Fruit fly (Drosophila melanogaster) whole organism, embryonic: Measurements from ENCODE around the gene CROT.

ENCODE experiments used
- Adf1 ChIP-seq: fragments of 200-800 bp; sonication (Bioruptor generic); IDR thresholded peaks from 2 replicates; pipeline ENCODE4 v1.3.6; 2022; ENCODE audit warnings: missing biosample characterization, missing genetic modification characterization
- CG10209 ChIP-seq: fragments of 200-800 bp; sonication (Bioruptor generic); optimal IDR thresholded peaks from 3 replicates; lab custom pipeline; 2017; ENCODE audit warnings: missing biosample characterization, mild to moderate bottlenecking, missing genetic modification characterization, missing genetic modification reagents
- CG10366 ChIP-seq: fragments of 200-800 bp; sonication (Bioruptor generic); IDR thresholded peaks from 2 replicates; pipeline ENCODE4 v1.3.6; 2022; ENCODE audit warnings: missing biosample characterization, missing genetic modification characterization
- CG10431 ChIP-seq: fragments of 200-800 bp; sonication (Bioruptor generic); optimal IDR thresholded peaks from 3 replicates; lab custom pipeline; 2018; ENCODE audit warnings: missing biosample characterization, mild to moderate bottlenecking, missing genetic modification characterization
- CG11247 ChIP-seq: fragments of 200-800 bp; sonication (Bioruptor generic); IDR thresholded peaks from 2 replicates; pipeline ENCODE4 v1.3.6; 2022; ENCODE audit warnings: missing biosample characterization, missing genetic modification characterization
- CG11456 ChIP-seq: fragments of 200-800 bp; sonication (Bioruptor generic); IDR thresholded peaks from 3 replicates; pipeline ENCODE4 v1.3.6; 2022; ENCODE audit warnings: missing biosample characterization, missing genetic modification characterization
- CG12071 ChIP-seq: fragments of 200-800 bp; sonication (Bioruptor generic); optimal IDR thresholded peaks from 3 replicates; lab custom pipeline; 2018; ENCODE audit warnings: missing biosample characterization, mild to moderate bottlenecking, missing genetic modification characterization
- CG15514 ChIP-seq: fragments of 200-800 bp; sonication (Bioruptor generic); optimal IDR thresholded peaks from 3 replicates; lab custom pipeline; 2017; ENCODE audit warnings: missing biosample characterization, missing genetic modification characterization, mild to moderate bottlenecking, moderate library complexity, missing genetic modification reagents
- CG16815 ChIP-seq: fragments of 200-800 bp; sonication (Bioruptor generic); optimal IDR thresholded peaks from 3 replicates; lab custom pipeline; 2017; ENCODE audit warnings: missing biosample characterization, mild to moderate bottlenecking, missing genetic modification characterization
- CG17385 ChIP-seq: fragments of 200-800 bp; sonication (Bioruptor generic); optimal IDR thresholded peaks from 3 replicates; lab custom pipeline; 2018; ENCODE audit warnings: missing biosample characterization, mild to moderate bottlenecking, missing genetic modification characterization
- CG18599 ChIP-seq: fragments of 200-800 bp; sonication (Bioruptor generic); optimal IDR thresholded peaks from 3 replicates; lab custom pipeline; 2017; ENCODE audit warnings: missing biosample characterization, missing genetic modification characterization, mild to moderate bottlenecking, moderate library complexity, missing genetic modification reagents
- CG2120 ChIP-seq: fragments of 200-800 bp; sonication (Bioruptor generic); optimal IDR thresholded peaks from 3 replicates; lab custom pipeline; 2016; ENCODE audit warnings: missing biosample characterization, missing genetic modification characterization
- CG32767 ChIP-seq: fragments of 200-800 bp; sonication (Bioruptor generic); IDR thresholded peaks from 2 replicates; pipeline ENCODE4 v1.3.6; 2022; ENCODE audit warnings: missing biosample characterization, missing genetic modification characterization
- CG3281 ChIP-seq: fragments of 200-800 bp; sonication (Bioruptor generic); optimal IDR thresholded peaks from 3 replicates; lab custom pipeline; 2017; ENCODE audit warnings: missing biosample characterization, mild to moderate bottlenecking, missing genetic modification characterization
- CG34422 ChIP-seq: fragments of 200-800 bp; sonication (Bioruptor generic); IDR thresholded peaks from 3 replicates; pipeline ENCODE4 v1.3.6; 2022; ENCODE audit warnings: missing biosample characterization, missing genetic modification characterization
- CG7556 ChIP-seq: fragments of 200-800 bp; sonication (Bioruptor generic); optimal IDR thresholded peaks from 2 replicates; lab custom pipeline; 2017; ENCODE audit warnings: missing biosample characterization, mild to moderate bottlenecking, missing genetic modification characterization
- CG8359 ChIP-seq: fragments of 200-800 bp; sonication (Bioruptor generic); optimal IDR thresholded peaks from 2 replicates; lab custom pipeline; 2017; ENCODE audit warnings: missing biosample characterization, mild to moderate bottlenecking, missing genetic modification characterization, borderline replicate concordance
- CG8478 ChIP-seq: fragments of >200 bp; optimal IDR thresholded peaks from 2 replicates; lab custom pipeline; 2018
- CG9932 ChIP-seq: fragments of 200-800 bp; sonication (Bioruptor generic); IDR thresholded peaks from 2 replicates; pipeline ENCODE4 v1.3.6; 2022; ENCODE audit warnings: missing biosample characterization, missing genetic modification characterization
- ERR ChIP-seq: fragments of 200-800 bp; sonication (Bioruptor generic); optimal IDR thresholded peaks from 2 replicates; lab custom pipeline; 2016; ENCODE audit warnings: missing biosample characterization, missing genetic modification characterization
- HLH3B ChIP-seq: fragments of 200-800 bp; sonication (Bioruptor generic); IDR thresholded peaks from 2 replicates; pipeline ENCODE4 v1.3.6; 2022; ENCODE audit warnings: missing biosample characterization, missing genetic modification characterization
- Hmr ChIP-seq: fragments of 200-800 bp; sonication (Bioruptor generic); optimal IDR thresholded peaks from 3 replicates; lab custom pipeline; 2017; ENCODE audit warnings: mild to moderate bottlenecking, missing biosample characterization, missing genetic modification reagents, missing genetic modification characterization
- Hmx ChIP-seq: fragments of 200-800 bp; sonication (Bioruptor generic); optimal IDR thresholded peaks from 2 replicates; lab custom pipeline; 2016; ENCODE audit warnings: missing biosample characterization, missing genetic modification characterization
- Med ChIP-seq: fragments of 200-800 bp; sonication (Bioruptor generic); peaks from one replicate; lab custom pipeline; 2016; ENCODE audit warnings: missing biosample characterization, missing genetic modification characterization, mild to moderate bottlenecking, inconsistent platforms, moderate library complexity
- Rfx ChIP-seq: fragments of 200-800 bp; sonication (Bioruptor generic); IDR thresholded peaks from 2 replicates; pipeline ENCODE4 v1.3.6; 2022; ENCODE audit warnings: missing biosample characterization, missing genetic modification characterization
- ab ChIP-seq: fragments of 200-800 bp; sonication (Bioruptor generic); optimal IDR thresholded peaks from 2 replicates; lab custom pipeline; 2016; ENCODE audit warnings: missing biosample characterization, missing genetic modification characterization
- abd-A ChIP-seq: fragments of 200-800 bp; sonication (Bioruptor generic); optimal IDR thresholded peaks from 3 replicates; lab custom pipeline; 2019; ENCODE audit warnings: missing biosample characterization, mild to moderate bottlenecking, missing genetic modification characterization, moderate library complexity
- bigmax ChIP-seq: fragments of 200-800 bp; sonication (Bioruptor generic); optimal IDR thresholded peaks from 2 replicates; lab custom pipeline; 2018; ENCODE audit warnings: missing biosample characterization, mild to moderate bottlenecking, missing genetic modification characterization
- btn ChIP-seq: fragments of 200-800 bp; sonication (Bioruptor generic); optimal IDR thresholded peaks from 2 replicates; lab custom pipeline; 2016; ENCODE audit warnings: missing biosample characterization, missing genetic modification characterization
- cato ChIP-seq: fragments of 200-800 bp; sonication (Bioruptor generic); optimal IDR thresholded peaks from 2 replicates; lab custom pipeline; 2016; ENCODE audit warnings: missing biosample characterization, missing genetic modification characterization, borderline replicate concordance
- caup ChIP-seq: fragments of 200-800 bp; sonication (Bioruptor generic); optimal IDR thresholded peaks from 3 replicates; lab custom pipeline; 2017; ENCODE audit warnings: missing biosample characterization, mild to moderate bottlenecking, missing genetic modification characterization, moderate library complexity; ENCODE audit not compliant: severe bottlenecking
- chinmo ChIP-seq: fragments of 200-800 bp; sonication (Bioruptor generic); IDR thresholded peaks from 4 replicates; pipeline ENCODE4 v1.3.6; 2022; ENCODE audit warnings: missing biosample characterization, missing genetic modification characterization; ENCODE audit not compliant: partially characterized antibody
- crol ChIP-seq: fragments of 200-800 bp; sonication (Bioruptor generic); IDR thresholded peaks from 2 replicates; pipeline ENCODE4 v1.3.6; 2022; ENCODE audit warnings: missing biosample characterization, missing genetic modification characterization
- dysf ChIP-seq: fragments of 200-800 bp; sonication (Bioruptor generic); IDR thresholded peaks from 3 replicates; pipeline ENCODE4 v1.3.6; 2022; ENCODE audit warnings: missing biosample characterization, missing genetic modification characterization
- ewg ChIP-seq: fragments of 200-800 bp; sonication (Bioruptor generic); optimal IDR thresholded peaks from 3 replicates; lab custom pipeline; 2017; ENCODE audit warnings: mild to moderate bottlenecking, missing biosample characterization, missing genetic modification reagents, missing genetic modification characterization
- fd3F ChIP-seq: fragments of 200-800 bp; sonication (Bioruptor generic); optimal IDR thresholded peaks from 2 replicates; lab custom pipeline; 2018; ENCODE audit warnings: missing biosample characterization, mild to moderate bottlenecking, missing genetic modification characterization, moderate library complexity
- ind ChIP-seq: fragments of 200-800 bp; sonication (Bioruptor generic); optimal IDR thresholded peaks from 3 replicates; lab custom pipeline; 2016; ENCODE audit warnings: missing biosample characterization, missing genetic modification characterization
- lab ChIP-seq: fragments of 200-800 bp; sonication (Bioruptor generic); optimal IDR thresholded peaks from 3 replicates; lab custom pipeline; 2017; ENCODE audit warnings: missing biosample characterization, missing genetic modification characterization, mild to moderate bottlenecking, moderate library complexity, missing genetic modification reagents
- lmd ChIP-seq: fragments of 200-800 bp; sonication (Bioruptor generic); IDR thresholded peaks from 2 replicates; pipeline ENCODE4 v1.3.6; 2022; ENCODE audit warnings: missing biosample characterization, missing genetic modification characterization
- scrt ChIP-seq: fragments of 200-800 bp; sonication (Bioruptor generic); optimal IDR thresholded peaks from 2 replicates; lab custom pipeline; 2018; ENCODE audit warnings: missing biosample characterization, mild to moderate bottlenecking, missing genetic modification characterization, moderate library complexity
- slbo ChIP-seq: fragments of 200-800 bp; sonication (Bioruptor generic); IDR thresholded peaks from 2 replicates; pipeline ENCODE4 v1.3.6; 2022; ENCODE audit warnings: missing biosample characterization, missing genetic modification characterization
- sug ChIP-seq: fragments of 200-800 bp; optimal IDR thresholded peaks from 2 replicates; lab custom pipeline; 2019; ENCODE audit warnings: missing biosample characterization, mild to moderate bottlenecking, missing genetic modification characterization, moderate library complexity
- tup ChIP-seq: fragments of 200-800 bp; sonication (Bioruptor generic); optimal IDR thresholded peaks from 2 replicates; lab custom pipeline; 2016; ENCODE audit warnings: missing biosample characterization, mild to moderate bottlenecking, missing genetic modification characterization, moderate library complexity
- wdn ChIP-seq: fragments of 200-800 bp; sonication (Bioruptor generic); IDR thresholded peaks from 2 replicates; pipeline ENCODE4 v1.3.6; 2022; ENCODE audit warnings: missing biosample characterization, missing genetic modification characterization

CROT gene

dm6 chr3R:27677174-27677726 lies 29.3 kb downstream of the CROT start, which contains the start of gene Hsdl2 (continued):
- no peak for TF ChIP-seq caup
- TF ChIP-seq ind (GFP tag; lab: Kevin White, UChicago): peak; percentile 55
- 0 out of 2 replicates have a peak, but pooled peaks have one; percentile 9 for TF ChIP-seq HLH3B (GFP tag; lab: Robert Waterston, UW)
- TF ChIP-seq sug (tag; lab: Kevin White, UChicago): no peak
- peak; percentile 5 for TF ChIP-seq ab (GFP tag; lab: Kevin White, UChicago)
- TF ChIP-seq Med (GFP tag; lab: Kevin White, UChicago): peak; percentile 86
- no peak for TF ChIP-seq ERR (GFP tag; lab: Kevin White, UChicago)

- TF ChIP-seq crol (GFP tag; lab: Robert Waterston, UW): 0 out of 2 replicates have a peak, but pooled peaks have one; percentile 16
- 0 out of 3 replicates have a peak, but pooled peaks have one; percentile 17 for TF ChIP-seq CG11456 (GFP tag; lab: Robert Waterston, UW)
- no peak for TF ChIP-seq bigmax (GFP tag; lab: Kevin White, UChicago)
- no peak for TF ChIP-seq CG16815 (GFP tag; lab: Kevin White, UChicago)
- TF ChIP-seq scrt (GFP tag; lab: Kevin White, UChicago): peak; percentile 100
- TF ChIP-seq tup (GFP tag; lab: Kevin White, UChicago): no peak
- TF ChIP-seq CG34422 (GFP tag; lab: Robert Waterston, UW): peak; percentile 80; the same call in 2 of the 3 replicates
- TF ChIP-seq CG8359 (GFP tag; lab: Kevin White, UChicago): no peak
- peak; percentile 87 for TF ChIP-seq ewg (GFP tag; lab: Kevin White, UChicago)
- peak; percentile 7 for TF ChIP-seq CG8478
- TF ChIP-seq CG10431: no peak
- peak; percentile 1 for TF ChIP-seq CG18599 (GFP tag; lab: Kevin White, UChicago)
- TF ChIP-seq CG32767 (GFP tag; lab: Robert Waterston, UW): peak; percentile 27; the same call in 1 of the 2 replicates
- no peak for TF ChIP-seq fd3F (GFP tag; lab: Kevin White, UChicago)
- 0 out of 4 replicates have a peak, but pooled peaks have one; percentile 30 for TF ChIP-seq chinmo (GFP tag; lab: Robert Waterston, UW)
Measured at dm6 chr3R:27662857-27663256, 43.7 kb downstream of the CROT start.

dm6 chr3R:27661971-27662489 lies 44.5 kb downstream of the CROT start, which contains the start of gene unc80:
Gene unc80 (plus strand): TSS chr3R:27662439.
- TF ChIP-seq CG9932 (GFP tag; lab: Robert Waterston, UW): peak; percentile 43; the same call in 1 of the 2 replicates
- peak; percentile 59 for TF ChIP-seq Hmr (GFP tag; lab: Kevin White, UChicago)
- no peak for TF ChIP-seq cato (GFP tag; lab: Kevin White, UChicago)
- TF ChIP-seq btn: no peak
- peak; percentile 32; the same call in 1 of the 3 replicates for TF ChIP-seq dysf (GFP tag; lab: Robert Waterston, UW)
- peak; percentile 27; the same call in 1 of the 2 replicates for TF ChIP-seq lmd (GFP tag; lab: Robert Waterston, UW)
- TF ChIP-seq CG2120 (GFP tag; lab: Kevin White, UChicago): peak; percentile 59
- TF ChIP-seq scrt (GFP tag; lab: Kevin White, UChicago): peak; percentile 19
- TF ChIP-seq CG12071: peak; percentile 16
- peak; percentile 81 for TF ChIP-seq CG18599 (GFP tag; lab: Kevin White, UChicago)
- peak; percentile 7 for TF ChIP-seq CG10209
- peak; percentile 42; the same call in 1 of the 2 replicates for TF ChIP-seq slbo (GFP tag; lab: Robert Waterston, UW)
- no peak for TF ChIP-seq CG11456 (GFP tag; lab: Robert Waterston, UW)
- TF ChIP-seq CG17385 (GFP tag; lab: Kevin White, UChicago): no peak
- peak; percentile 86 for TF ChIP-seq Med (GFP tag; lab: Kevin White, UChicago)
- peak; percentile 73 for TF ChIP-seq lab (GFP tag; lab: Kevin White, UChicago)
- 0 out of 2 replicates have a peak, but pooled peaks have one; percentile 29 for TF ChIP-seq Rfx
- peak; percentile 65 for TF ChIP-seq CG10366 (GFP tag; lab: Robert Waterston, UW)
- peak; percentile 19 for TF ChIP-seq CG15514 (GFP tag; lab: Kevin White, UChicago)
- TF ChIP-seq abd-A (tag; lab: Kevin White, UChicago): peak; percentile 55
- 0 out of 2 replicates have a peak, but pooled peaks have one; percentile 24 for TF ChIP-seq CG11247
- TF ChIP-seq wdn (GFP tag; lab: Robert Waterston, UW): 0 out of 2 replicates have a peak, but pooled peaks have one; percentile 50
- no peak for TF ChIP-seq Hmx (GFP tag; lab: Kevin White, UChicago)
- peak; percentile 9; the same call in 1 of the 2 replicates for TF ChIP-seq Adf1 (GFP tag; lab: Robert Waterston, UW)
- peak; percentile 28 for TF ChIP-seq CG3281 (GFP tag; lab: Kevin White, UChicago)
- TF ChIP-seq CG7556 (GFP tag; lab: Kevin White, UChicago): peak; percentile 14
